Fruit fly (Drosophila melanogaster) whole organism, embryonic: ENCODE measurements around the gene EMC5.

Experiments
- Atf3 ChIP-seq: fragments of 200-800 bp; sonication (Bioruptor generic); optimal IDR thresholded peaks from 3 replicates; lab custom pipeline; 2016; ENCODE audit warnings: missing biosample characterization, missing genetic modification characterization
- CG10209 ChIP-seq: fragments of 200-800 bp; sonication (Bioruptor generic); optimal IDR thresholded peaks from 3 replicates; lab custom pipeline; 2017; ENCODE audit warnings: missing biosample characterization, mild to moderate bottlenecking, missing genetic modification characterization, missing genetic modification reagents
- CG10979 ChIP-seq: fragments of 200-800 bp; sonication (Bioruptor generic); optimal IDR thresholded peaks from 2 replicates; lab custom pipeline; 2018; ENCODE audit warnings: missing biosample characterization, mild to moderate bottlenecking, missing genetic modification characterization, moderate library complexity
- CG11247 ChIP-seq: fragments of 200-800 bp; sonication (Bioruptor generic); IDR thresholded peaks from 2 replicates; pipeline ENCODE4 v1.3.6; 2022; ENCODE audit warnings: missing biosample characterization, missing genetic modification characterization
- CG11695 ChIP-seq: fragments of 200-800 bp; sonication (Bioruptor generic); IDR thresholded peaks from 3 replicates; pipeline ENCODE4 v1.3.6; 2022; ENCODE audit warnings: missing biosample characterization, missing genetic modification characterization
- CG12236 ChIP-seq: fragments of 200-800 bp; sonication (Bioruptor generic); optimal IDR thresholded peaks from 2 replicates; lab custom pipeline; 2016; ENCODE audit warnings: missing biosample characterization, missing genetic modification characterization
- CG13624 ChIP-seq: fragments of 200-800 bp; sonication (Bioruptor generic); optimal IDR thresholded peaks from 2 replicates; lab custom pipeline; 2016; ENCODE audit warnings: missing biosample characterization, missing genetic modification characterization
- CG14667 ChIP-seq: fragments of 200-800 bp; sonication (Bioruptor generic); IDR thresholded peaks from 2 replicates; pipeline ENCODE4 v1.3.6; 2022; ENCODE audit warnings: missing biosample characterization, missing genetic modification characterization
- CG15514 ChIP-seq: fragments of 200-800 bp; sonication (Bioruptor generic); optimal IDR thresholded peaks from 3 replicates; lab custom pipeline; 2017; ENCODE audit warnings: missing biosample characterization, missing genetic modification characterization, mild to moderate bottlenecking, moderate library complexity, missing genetic modification reagents
- CG17186 ChIP-seq: fragments of 200-800 bp; sonication (Bioruptor generic); optimal IDR thresholded peaks from 3 replicates; lab custom pipeline; 2017; ENCODE audit warnings: missing biosample characterization, missing genetic modification reagents, missing genetic modification characterization
- CG17359 ChIP-seq: fragments of 200-800 bp; sonication (Bioruptor generic); optimal IDR thresholded peaks from 3 replicates; lab custom pipeline; 2018; ENCODE audit warnings: missing biosample characterization, mild to moderate bottlenecking, missing genetic modification characterization, moderate library complexity
- CG2120 ChIP-seq: fragments of 200-800 bp; sonication (Bioruptor generic); optimal IDR thresholded peaks from 3 replicates; lab custom pipeline; 2016; ENCODE audit warnings: missing biosample characterization, missing genetic modification characterization
- CG3163 ChIP-seq: fragments of 200-800 bp; sonication (Bioruptor generic); optimal IDR thresholded peaks from 3 replicates; lab custom pipeline; 2016; ENCODE audit warnings: missing biosample characterization, missing genetic modification characterization
- CG32767 ChIP-seq: fragments of 200-800 bp; sonication (Bioruptor generic); IDR thresholded peaks from 2 replicates; pipeline ENCODE4 v1.3.6; 2022; ENCODE audit warnings: missing biosample characterization, missing genetic modification characterization
- CG3281 ChIP-seq: fragments of 200-800 bp; sonication (Bioruptor generic); optimal IDR thresholded peaks from 3 replicates; lab custom pipeline; 2017; ENCODE audit warnings: missing biosample characterization, mild to moderate bottlenecking, missing genetic modification characterization
- CG34422 ChIP-seq: fragments of 200-800 bp; sonication (Bioruptor generic); IDR thresholded peaks from 3 replicates; pipeline ENCODE4 v1.3.6; 2022; ENCODE audit warnings: missing biosample characterization, missing genetic modification characterization
- CG4707 ChIP-seq: fragments of 200-800 bp; sonication (Bioruptor generic); optimal IDR thresholded peaks from 2 replicates; lab custom pipeline; 2018; ENCODE audit warnings: missing biosample characterization, mild to moderate bottlenecking, missing genetic modification characterization, moderate library complexity
- CG6272 ChIP-seq: fragments of 200-800 bp; sonication (Bioruptor generic); IDR thresholded peaks from 2 replicates; pipeline ENCODE4 v1.3.6; 2022; ENCODE audit warnings: missing biosample characterization, missing genetic modification characterization
- CG6683 ChIP-seq: fragments of 200-800 bp; sonication (Bioruptor generic); optimal IDR thresholded peaks from 2 replicates; lab custom pipeline; 2017; ENCODE audit warnings: missing biosample characterization, mild to moderate bottlenecking, missing genetic modification characterization, missing genetic modification reagents
- CG8924 ChIP-seq: fragments of 200-800 bp; optimal IDR thresholded peaks from 3 replicates; lab custom pipeline; 2019; ENCODE audit warnings: missing biosample characterization, mild to moderate bottlenecking, missing genetic modification characterization, moderate library complexity
- CkIIα-i1 ChIP-seq: fragments of 200-800 bp; sonication (Bioruptor generic); IDR thresholded peaks from 2 replicates; pipeline ENCODE4 v1.3.6; 2022; ENCODE audit warnings: missing biosample characterization, missing genetic modification characterization
- Dp ChIP-seq: fragments of 200-800 bp; sonication (Bioruptor generic); optimal IDR thresholded peaks from 2 replicates; lab custom pipeline; 2018; ENCODE audit warnings: missing biosample characterization, mild to moderate bottlenecking, missing genetic modification characterization, moderate library complexity
- HHEX ChIP-seq: fragments of 200-800 bp; sonication (Bioruptor generic); optimal IDR thresholded peaks from 3 replicates; lab custom pipeline; 2017; ENCODE audit warnings: missing biosample characterization, mild to moderate bottlenecking, missing genetic modification characterization, missing genetic modification reagents
- Lhr ChIP-seq: fragments of 200-800 bp; sonication (Bioruptor generic); optimal IDR thresholded peaks from 3 replicates; lab custom pipeline; 2017; ENCODE audit warnings: mild to moderate bottlenecking, missing biosample characterization, missing genetic modification reagents, missing genetic modification characterization
- Mes4 ChIP-seq: fragments of 200-800 bp; sonication (Bioruptor generic); optimal IDR thresholded peaks from 2 replicates; lab custom pipeline; 2016; ENCODE audit warnings: missing biosample characterization, missing genetic modification characterization
- NC2β ChIP-seq: fragments of 200-800 bp; sonication (Bioruptor generic); optimal IDR thresholded peaks from 2 replicates; lab custom pipeline; 2016; ENCODE audit warnings: missing biosample characterization, missing genetic modification characterization
- Oaz ChIP-seq: fragments of 200-800 bp; sonication (Bioruptor generic); IDR thresholded peaks from 2 replicates; pipeline ENCODE4 v1.3.6; 2022; ENCODE audit warnings: missing biosample characterization, missing genetic modification characterization
- ase ChIP-seq: fragments of 200-800 bp; sonication (Bioruptor generic); IDR thresholded peaks from 3 replicates; pipeline ENCODE4 v1.3.6; 2022; ENCODE audit warnings: missing biosample characterization, missing genetic modification characterization
- az2 ChIP-seq: fragments of 200-800 bp; sonication (Bioruptor generic); optimal IDR thresholded peaks from 3 replicates; lab custom pipeline; 2016; ENCODE audit warnings: missing biosample characterization, missing genetic modification characterization
- chif ChIP-seq, 2 experiments: fragments of 200-800 bp; sonication (Bioruptor generic); optimal IDR thresholded peaks; 3 replicates each; lab custom pipeline; 2016; ENCODE audit warnings: missing biosample characterization in 2 of 2, missing genetic modification characterization in 2 of 2
- da ChIP-seq: fragments of 200-800 bp; sonication (Bioruptor generic); optimal IDR thresholded peaks from 2 replicates; lab custom pipeline; 2016; ENCODE audit warnings: missing biosample characterization, missing genetic modification characterization
- dpn ChIP-seq, 2 experiments: fragments of 200-800 bp; sonication (Bioruptor generic); optimal IDR thresholded peaks; 3 replicates each; lab custom pipeline; 2016; ENCODE audit warnings: missing biosample characterization in 2 of 2, missing genetic modification characterization in 2 of 2
- dysf ChIP-seq: fragments of 200-800 bp; sonication (Bioruptor generic); IDR thresholded peaks from 3 replicates; pipeline ENCODE4 v1.3.6; 2022; ENCODE audit warnings: missing biosample characterization, missing genetic modification characterization
- en ChIP-seq: fragments of 200-800 bp; sonication (Bioruptor generic); optimal IDR thresholded peaks from 2 replicates; lab custom pipeline; 2016; ENCODE audit warnings: missing biosample characterization, missing genetic modification characterization
- eyg ChIP-seq: fragments of 200-800 bp; sonication (Bioruptor generic); optimal IDR thresholded peaks from 3 replicates; lab custom pipeline; 2016; ENCODE audit warnings: missing biosample characterization, missing genetic modification characterization
- gem ChIP-seq: fragments of 200-800 bp; sonication (Bioruptor generic); optimal IDR thresholded peaks from 2 replicates; lab custom pipeline; 2019; ENCODE audit warnings: missing biosample characterization, mild to moderate bottlenecking, missing genetic modification characterization, moderate library complexity
- grau ChIP-seq: fragments of 200-800 bp; optimal IDR thresholded peaks from 3 replicates; lab custom pipeline; 2019; ENCODE audit warnings: missing biosample characterization, mild to moderate bottlenecking, missing genetic modification characterization, moderate library complexity
- gsb-n ChIP-seq: fragments of 200-800 bp; sonication (Bioruptor generic); optimal IDR thresholded peaks from 3 replicates; lab custom pipeline; 2018; ENCODE audit warnings: missing biosample characterization, mild to moderate bottlenecking, missing genetic modification characterization
- mam ChIP-seq: fragments of 200-800 bp; sonication (Bioruptor generic); optimal IDR thresholded peaks from 3 replicates; lab custom pipeline; 2016; ENCODE audit warnings: missing biosample characterization, missing genetic modification characterization
- pita ChIP-seq: fragments of 200-800 bp; sonication (Bioruptor generic); optimal IDR thresholded peaks from 2 replicates; lab custom pipeline; 2017; ENCODE audit warnings: missing biosample characterization, mild to moderate bottlenecking, missing genetic modification characterization
- pros ChIP-seq: fragments of 200-800 bp; sonication (Bioruptor generic); optimal IDR thresholded peaks from 3 replicates; lab custom pipeline; 2019; ENCODE audit warnings: missing biosample characterization, mild to moderate bottlenecking, missing genetic modification characterization, moderate library complexity
- repo ChIP-seq: fragments of 200-800 bp; sonication (Bioruptor generic); optimal IDR thresholded peaks from 2 replicates; lab custom pipeline; 2016; ENCODE audit warnings: missing biosample characterization, missing genetic modification characterization
- salm ChIP-seq: fragments of 200-800 bp; sonication (Bioruptor generic); optimal IDR thresholded peaks from 2 replicates; lab custom pipeline; 2018; ENCODE audit warnings: missing biosample characterization, mild to moderate bottlenecking, missing genetic modification characterization
- seq ChIP-seq: fragments of 200-800 bp; sonication (Bioruptor generic); IDR thresholded peaks from 2 replicates; pipeline ENCODE4 v1.3.6; 2022; ENCODE audit warnings: missing biosample characterization, missing genetic modification characterization
- sna ChIP-seq: fragments of 200-800 bp; sonication (Bioruptor generic); IDR thresholded peaks from 2 replicates; pipeline ENCODE4 v1.3.6; 2022; ENCODE audit warnings: missing biosample characterization, missing genetic modification characterization; ENCODE audit not compliant: partially characterized antibody
- tgo ChIP-seq: fragments of 200-800 bp; sonication (Bioruptor generic); IDR thresholded peaks from 3 replicates; pipeline ENCODE4 v1.3.6; 2022; ENCODE audit warnings: missing biosample characterization, missing genetic modification characterization
- tll ChIP-seq, 2 experiments: fragments of 200-800 bp in 1 of 2; fragments of >200 bp in 1 of 2; sonication (Bioruptor generic) in 1 of 2; optimal IDR thresholded peaks; 2 replicates each; lab custom pipeline; 2017 to 2019; ENCODE audit warnings: missing biosample characterization in 2 of 2, missing genetic modification characterization in 2 of 2, mild to moderate bottlenecking in 1 of 2, moderate library complexity in 1 of 2
- trh ChIP-seq: fragments of 200-800 bp; sonication (Bioruptor generic); optimal IDR thresholded peaks from 2 replicates; lab custom pipeline; 2016; ENCODE audit warnings: missing biosample characterization, missing genetic modification characterization
- zen2 ChIP-seq: fragments of 200-800 bp; sonication (Bioruptor generic); IDR thresholded peaks from 3 replicates; pipeline ENCODE4 v1.3.6; 2022; ENCODE audit warnings: missing biosample characterization, missing genetic modification characterization; ENCODE audit not compliant: partially characterized antibody

The EMC5 gene

dm6 chr2L:19011895-19012645 is 24.6 kb downstream of the EMC5 start (continued):
- TF ChIP-seq Oaz (GFP tag; lab: Robert Waterston, UW) (peak; percentile 83), Mes4 (GFP tag; lab: Kevin White, UChicago) (peak; percentile 62), CG11695 (GFP tag; lab: Robert Waterston, UW) (peak; percentile 75), CG6272 (peak; percentile 78), tll (GFP tag; optimal IDR thresholded peaks at IDR 0.05; lab: Kevin White, UChicago) (no peak), Dp (no peak), dysf (GFP tag; lab: Robert Waterston, UW) (peak; percentile 91), gem (tag; lab: Kevin White, UChicago) (peak; percentile 87), tgo (GFP tag; lab: Robert Waterston, UW) (peak; percentile 88), pita (GFP tag; lab: Kevin White, UChicago) (no peak), repo (GFP tag; lab: Kevin White, UChicago) (peak; percentile 57), CkIIα-i1 (no peak), zen2 (GFP tag; lab: Robert Waterston, UW) (0 out of 3 replicates have a peak, but pooled peaks have one; percentile 23), CG32767 (GFP tag; lab: Robert Waterston, UW) (peak; percentile 64; the same call in 1 of the 2 replicates), CG17186 (GFP tag; lab: Kevin White, UChicago) (peak; percentile 27), da (GFP tag; lab: Kevin White, UChicago) (no peak), trh (no peak), Atf3 (GFP tag; lab: Kevin White, UChicago) (peak; percentile 61), NC2β (GFP tag; lab: Kevin White, UChicago) (peak; percentile 56), gsb-n (tag; lab: Kevin White, UChicago) (peak; percentile 58), en (no peak), Lhr (GFP tag; lab: Kevin White, UChicago) (peak; percentile 16), CG6683 (GFP tag; lab: Kevin White, UChicago) (peak; percentile 60), CG10209 (GFP tag; lab: Kevin White, UChicago) (peak; percentile 82), HHEX (GFP tag; lab: Kevin White, UChicago) (peak; percentile 81), CG2120 (GFP tag; lab: Kevin White, UChicago) (peak; percentile 94), CG4707 (GFP tag; lab: Kevin White, UChicago) (no peak), CG12236 (GFP tag; lab: Kevin White, UChicago) (peak; percentile 25), sna (GFP tag; lab: Robert Waterston, UW) (no peak), CG34422 (GFP tag; lab: Robert Waterston, UW) (peak; percentile 86), CG13624 (GFP tag; lab: Kevin White, UChicago) (peak; percentile 85), CG17359 (tag; lab: Kevin White, UChicago) (peak; percentile 82), CG15514 (peak; percentile 63), salm (tag; lab: Kevin White, UChicago) (peak; percentile 51), chif (GFP tag; optimal IDR thresholded peaks at IDR 0.05; lab: Kevin White, UChicago) (peak; percentile 58 to 73), pros (GFP tag; lab: Kevin White, UChicago) (no peak), CG11247 (GFP tag; lab: Robert Waterston, UW) (peak; percentile 81), ase (GFP tag; lab: Robert Waterston, UW) (peak; percentile 80), eyg (peak; percentile 56), CG14667 (peak; percentile 69), mam (GFP tag; lab: Kevin White, UChicago) (peak; percentile 88), dpn (GFP tag; optimal IDR thresholded peaks at IDR 0.05; lab: Kevin White, UChicago) (peak; percentile 81), az2 (GFP tag; lab: Kevin White, UChicago) (peak; percentile 72), grau (peak; percentile 84), seq (peak; percentile 82), CG8924 (tag; lab: Kevin White, UChicago) (peak; percentile 87), CG3163 (GFP tag; lab: Kevin White, UChicago) (peak; percentile 44), CG10979 (tag; lab: Kevin White, UChicago) (peak; percentile 75), CG3281 (GFP tag; lab: Kevin White, UChicago) (peak; percentile 79)
